Worm (Caenorhabditis elegans): ENCODE measurements around the gene pdha-1.

- TF ChIP-seq cnd-1 (tag; optimal IDR thresholded peaks at IDR 0.05) = no peak
- TF ChIP-seq unc-39 (tag; optimal IDR thresholded peaks at IDR 0.05) = no peak
- no peak for TF ChIP-seq elt-1 (tag; optimal IDR thresholded peaks at IDR 0.05; ENCODE audit: borderline replicate concordance, insufficient read depth)
- no peak for TF ChIP-seq sem-2 (GFP tag; optimal IDR thresholded peaks at IDR 0.05)
- TF ChIP-seq elt-3 (tag; optimal IDR thresholded peaks at IDR 0.05) = no peak
- no peak for TF ChIP-seq nhr-28 (tag; optimal IDR thresholded peaks at IDR 0.05)
- TF ChIP-seq nhr-76 (tag; optimal IDR thresholded peaks at IDR 0.05) = no peak
- TF ChIP-seq ces-1 (GFP tag; optimal IDR thresholded peaks at IDR 0.05) = no peak
- no peak for TF ChIP-seq lsy-2 (tag; optimal IDR thresholded peaks at IDR 0.05)
- no peak for TF ChIP-seq mep-1 (tag; optimal IDR thresholded peaks at IDR 0.05)
- TF ChIP-seq pha-4 (tag; optimal IDR thresholded peaks at IDR 0.05) = no peak
- no peak for TF ChIP-seq lin-32 (GFP tag; optimal IDR thresholded peaks at IDR 0.05)
- no peak for TF ChIP-seq tbx-8 (GFP tag; optimal IDR thresholded peaks at IDR 0.05)
Measured at ce11 chrII:8035667-8036066, 30.4 kb upstream of the pdha-1 start, which contains the start of gene sap-49.

All from whole organism, mixed stage, embryonic.